Worm (Caenorhabditis elegans): ENCODE data around the gene C28H8.8.

DNA sequence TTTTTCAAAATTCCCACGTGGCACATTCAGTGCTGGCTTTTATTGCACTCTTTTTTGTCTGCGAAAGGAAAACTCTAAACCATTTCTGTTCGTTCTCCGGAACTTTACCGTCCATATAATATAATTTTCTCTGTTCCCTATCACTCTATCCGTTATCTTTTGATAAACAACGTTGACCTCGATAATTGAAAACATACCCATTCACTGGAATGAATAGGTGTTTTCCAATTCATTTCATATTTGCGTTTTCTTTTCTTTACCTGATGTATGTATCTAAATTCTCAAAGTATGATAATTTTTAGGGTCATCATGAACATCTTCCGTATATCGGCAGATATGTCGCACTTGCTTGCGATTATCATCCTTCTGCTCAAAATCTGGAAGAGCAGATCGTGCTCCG lies 18.2 kb upstream of the C28H8.8 start, which contains the start of gene erd-2.2:
- TF ChIP-seq nhr-11 (tag; optimal IDR thresholded peaks at IDR 0.05) (no peak), R02D3.7 (tag; optimal IDR thresholded peaks at IDR 0.05) (no peak), set-16 (GFP tag; IDR thresholded peaks at IDR 0.05) (no peak), ama-1 (optimal IDR thresholded peaks at IDR 0.05) (no peak), unc-39 (tag; optimal IDR thresholded peaks at IDR 0.05) (no peak), T20F7.1 (GFP tag; optimal IDR thresholded peaks at IDR 0.05) (no peak), aly-2 (tag; optimal IDR thresholded peaks at IDR 0.05) (no peak), daf-8 (GFP tag; IDR thresholded peaks at IDR 0.05) (no peak), lin-15B (tag; optimal IDR thresholded peaks at IDR 0.05) (no peak), ztf-11 (tag; optimal IDR thresholded peaks at IDR 0.05) (no peak)
